Fruit fly (Drosophila melanogaster) whole organism, prepupa: Measurements from ENCODE around the gene CkIIbeta.
A peak's percentile ranks its signal among the peaks of the same experiment; 100 is the strongest.
"Not testable (repeated sequence)": the region's sequence is repeated elsewhere in the genome, so short reads cannot be mapped to it uniquely, and the experiment has no call there.

Experiments
- CG11294 ChIP-seq: fragments of 200-800 bp; sonication (Bioruptor generic); IDR thresholded peaks from 2 replicates; pipeline ENCODE4 v1.3.6; 2022; ENCODE audit warnings: missing biosample characterization, missing genetic modification characterization
- CG11762 ChIP-seq: fragments of 200-800 bp; sonication (Bioruptor generic); optimal IDR thresholded peaks from 3 replicates; lab custom pipeline; 2016; ENCODE audit warnings: missing biosample characterization, missing genetic modification characterization; ENCODE audit not compliant: insufficient read depth
- CG11902 ChIP-seq: fragments of 200-800 bp; sonication (Bioruptor generic); optimal IDR thresholded peaks from 3 replicates; lab custom pipeline; 2016; ENCODE audit warnings: missing biosample characterization, missing genetic modification characterization
- CG1621 ChIP-seq: fragments of 200-800 bp; sonication (Bioruptor generic); optimal IDR thresholded peaks from 3 replicates; lab custom pipeline; 2018; ENCODE audit warnings: missing biosample characterization, mild to moderate bottlenecking, missing genetic modification characterization
- CG16779 ChIP-seq: fragments of 200-800 bp; sonication (Bioruptor generic); optimal IDR thresholded peaks from 3 replicates; lab custom pipeline; 2017; ENCODE audit warnings: missing biosample characterization, mild to moderate bottlenecking, missing genetic modification characterization
- CG3032 ChIP-seq: fragments of 200-800 bp; optimal IDR thresholded peaks from 2 replicates; lab custom pipeline; 2019; ENCODE audit warnings: missing biosample characterization, mild to moderate bottlenecking, missing genetic modification characterization, moderate library complexity
- CG31627 ChIP-seq: fragments of 200-800 bp; sonication (Bioruptor generic); optimal IDR thresholded peaks from 3 replicates; lab custom pipeline; 2016; ENCODE audit warnings: missing biosample characterization, missing genetic modification characterization
- CG32006 ChIP-seq: fragments of 200-800 bp; sonication (Bioruptor generic); optimal IDR thresholded peaks from 3 replicates; lab custom pipeline; 2017; ENCODE audit warnings: missing biosample characterization, mild to moderate bottlenecking, missing genetic modification characterization
- CG34406 ChIP-seq: fragments of 200-800 bp; sonication (Bioruptor generic); optimal IDR thresholded peaks from 3 replicates; lab custom pipeline; 2016; ENCODE audit warnings: missing biosample characterization, missing genetic modification characterization
- CG3919 ChIP-seq: fragments of 200-800 bp; sonication (Bioruptor generic); optimal IDR thresholded peaks from 3 replicates; lab custom pipeline; 2016; ENCODE audit warnings: missing biosample characterization, missing genetic modification characterization
- CG4318 ChIP-seq: fragments of 200-800 bp; sonication (Bioruptor generic); optimal IDR thresholded peaks from 3 replicates; lab custom pipeline; 2017; ENCODE audit warnings: missing biosample characterization, mild to moderate bottlenecking, missing genetic modification characterization
- CG6808 ChIP-seq: fragments of 200-800 bp; sonication (Bioruptor generic); optimal IDR thresholded peaks from 3 replicates; lab custom pipeline; 2017; ENCODE audit warnings: missing biosample characterization, missing genetic modification characterization, mild to moderate bottlenecking, moderate library complexity, missing genetic modification reagents
- CG6854 ChIP-seq: fragments of 200-800 bp; sonication (Bioruptor generic); optimal IDR thresholded peaks from 2 replicates; lab custom pipeline; 2017; ENCODE audit warnings: missing biosample characterization, mild to moderate bottlenecking, missing genetic modification characterization
- CG7368 ChIP-seq: fragments of 200-800 bp; sonication (Bioruptor generic); optimal IDR thresholded peaks from 3 replicates; lab custom pipeline; 2016; ENCODE audit warnings: missing biosample characterization, missing genetic modification characterization
- CG9139 ChIP-seq: fragments of 200-800 bp; sonication (Bioruptor generic); optimal IDR thresholded peaks from 3 replicates; lab custom pipeline; 2017; ENCODE audit warnings: missing biosample characterization, mild to moderate bottlenecking, missing genetic modification characterization
- Eip75B ChIP-seq: fragments of 200-800 bp; sonication (Bioruptor generic); optimal IDR thresholded peaks from 3 replicates; lab custom pipeline; 2016; ENCODE audit warnings: missing biosample characterization, missing genetic modification characterization
- Ets21C ChIP-seq: fragments of 200-800 bp; sonication (Bioruptor generic); optimal IDR thresholded peaks from 3 replicates; lab custom pipeline; 2016; ENCODE audit warnings: missing biosample characterization, missing genetic modification characterization
- Hr38 ChIP-seq: sonication (Bioruptor generic); optimal IDR thresholded peaks from 2 replicates; lab custom pipeline; 2016; ENCODE audit warnings: missing biosample characterization, missing genetic modification characterization
- Hr39 ChIP-seq: fragments of 200-800 bp; sonication (Bioruptor generic); optimal IDR thresholded peaks from 2 replicates; lab custom pipeline; 2016; ENCODE audit warnings: missing biosample characterization, missing genetic modification characterization
- Smox ChIP-seq: fragments of 200-800 bp; sonication (Bioruptor generic); optimal IDR thresholded peaks from 3 replicates; lab custom pipeline; 2016; ENCODE audit warnings: missing biosample characterization, missing genetic modification characterization
- Sox14 ChIP-seq: fragments of 200-800 bp; sonication (Bioruptor generic); optimal IDR thresholded peaks from 3 replicates; lab custom pipeline; 2016; ENCODE audit warnings: missing biosample characterization, missing genetic modification characterization
- Sox15 ChIP-seq: fragments of 200-800 bp; sonication (Bioruptor generic); optimal IDR thresholded peaks from 3 replicates; lab custom pipeline; 2016; ENCODE audit warnings: missing biosample characterization, missing genetic modification characterization
- cyc ChIP-seq: fragments of 200-800 bp; sonication (Bioruptor generic); optimal IDR thresholded peaks from 3 replicates; lab custom pipeline; 2016; ENCODE audit warnings: missing biosample characterization, missing genetic modification characterization
- eg ChIP-seq: fragments of 200-800 bp; sonication (Bioruptor generic); IDR thresholded peaks from 3 replicates; pipeline ENCODE4 v1.3.6; 2022; ENCODE audit warnings: missing biosample characterization, missing genetic modification characterization
- fd59A ChIP-seq: fragments of 200-800 bp; sonication (Bioruptor generic); optimal IDR thresholded peaks from 2 replicates; lab custom pipeline; 2017; ENCODE audit warnings: missing biosample characterization, mild to moderate bottlenecking, missing genetic modification characterization, missing genetic modification reagents
- lz ChIP-seq: fragments of 200-800 bp; sonication (Bioruptor generic); optimal IDR thresholded peaks from 3 replicates; lab custom pipeline; 2016; ENCODE audit warnings: missing biosample characterization, missing genetic modification characterization
- pdm3 ChIP-seq: fragments of 200-800 bp; sonication (Bioruptor generic); optimal IDR thresholded peaks from 3 replicates; lab custom pipeline; 2016; ENCODE audit warnings: missing biosample characterization, missing genetic modification characterization
- salr ChIP-seq, 2 experiments: fragments of 200-800 bp; sonication (Bioruptor generic); optimal IDR thresholded peaks; 3 replicates each; lab custom pipeline; 2016 to 2018; ENCODE audit warnings: missing biosample characterization in 2 of 2, missing genetic modification characterization in 2 of 2, mild to moderate bottlenecking in 1 of 2
- spab ChIP-seq: fragments of 200-800 bp; sonication (Bioruptor generic); optimal IDR thresholded peaks from 2 replicates; lab custom pipeline; 2017; ENCODE audit warnings: missing biosample characterization, mild to moderate bottlenecking, missing genetic modification characterization, missing genetic modification reagents
- ss ChIP-seq, 2 experiments: fragments of 200-800 bp; sonication (Bioruptor generic); optimal IDR thresholded peaks; 2 replicates in 1 of 2; 3 replicates in 1 of 2; lab custom pipeline; 2017 to 2018; ENCODE audit warnings: mild to moderate bottlenecking in 2 of 2, missing biosample characterization in 2 of 2, missing genetic modification characterization in 2 of 2, moderate library complexity in 1 of 2
- svp ChIP-seq: fragments of 200-800 bp; sonication (Bioruptor generic); peaks from one replicate; lab custom pipeline; 2016; ENCODE audit warnings: missing biosample characterization, missing genetic modification characterization

Gene CkIIbeta

dm6 chrX:11792415-11793328 lies at the start of gene CkIIbeta (continued):
- TF ChIP-seq spab (GFP tag; lab: Kevin White, UChicago), result no peak
- TF ChIP-seq CG32006 (GFP tag; lab: Kevin White, UChicago), result no peak
- TF ChIP-seq CG31627 (GFP tag; lab: Kevin White, UChicago), result peak; percentile 37
- TF ChIP-seq CG9139 (GFP tag; lab: Kevin White, UChicago), result peak; percentile 38
- no peak for TF ChIP-seq CG1621 (tag; lab: Kevin White, UChicago)
- TF ChIP-seq CG11294 (GFP tag; lab: Robert Waterston, UW), result no peak
- peak; percentile 31 for TF ChIP-seq CG16779 (tag; lab: Kevin White, UChicago)
- TF ChIP-seq CG7368, result no peak
- TF ChIP-seq CG11902 (GFP tag; lab: Kevin White, UChicago), result no peak
- no peak for TF ChIP-seq pdm3

- TF ChIP-seq Ets21C, Hr38, CG34406 (GFP tag; lab: Kevin White, UChicago): not testable (repeated sequence)
Measured at dm6 chrX:11753973-11754372, 38.4 kb upstream of the CkIIbeta start, which contains the start of gene m. Gene m, plus strand, starts transcription at chrX:11754273.

DNA sequence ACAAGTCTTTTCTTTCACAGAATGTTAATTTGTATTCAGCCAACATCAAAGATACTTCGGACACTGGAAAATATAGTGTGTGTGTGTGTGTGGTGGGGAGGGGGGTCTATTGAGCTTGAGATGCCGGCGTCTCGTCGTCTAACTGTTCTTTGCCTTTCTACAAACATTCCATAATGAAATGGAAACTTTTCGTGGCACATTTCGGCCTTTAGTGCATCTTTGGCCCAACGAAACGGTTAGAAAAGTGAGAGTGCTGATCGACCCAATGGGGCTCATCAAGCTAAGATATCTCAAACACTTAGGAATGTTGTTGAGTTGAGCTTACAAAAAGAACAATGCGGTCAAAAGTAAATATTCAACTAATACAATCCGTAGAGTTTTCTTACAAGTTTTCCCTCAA lies 35.4 kb upstream of the CkIIbeta start:
- no peak for TF ChIP-seq spab (GFP tag; lab: Kevin White, UChicago)
- no peak for TF ChIP-seq CG4318
- no peak for TF ChIP-seq fd59A (GFP tag; lab: Kevin White, UChicago)
- TF ChIP-seq CG11294 (GFP tag; lab: Robert Waterston, UW), result no peak
- TF ChIP-seq lz, result no peak
- no peak for TF ChIP-seq CG6808
- no peak for TF ChIP-seq Sox15 (GFP tag; lab: Kevin White, UChicago)
- TF ChIP-seq eg (GFP tag; lab: Robert Waterston, UW), result no peak
- no peak for TF ChIP-seq CG3032 (tag; lab: Kevin White, UChicago)
- no peak for TF ChIP-seq CG31627 (GFP tag; lab: Kevin White, UChicago)
- no peak for TF ChIP-seq svp
- no peak for TF ChIP-seq CG11762 (GFP tag; lab: Kevin White, UChicago)
- TF ChIP-seq CG3919 (GFP tag; lab: Kevin White, UChicago), result no peak

- TF ChIP-seq cyc (GFP tag; lab: Kevin White, UChicago), result no peak
- TF ChIP-seq spab (GFP tag; lab: Kevin White, UChicago), result no peak
- no peak for TF ChIP-seq CG6808
- no peak for TF ChIP-seq Hr39 (GFP tag; lab: Kevin White, UChicago)
- TF ChIP-seq CG1621 (tag; lab: Kevin White, UChicago), result no peak
- no peak for TF ChIP-seq CG11294 (GFP tag; lab: Robert Waterston, UW)
- no peak for TF ChIP-seq salr (GFP tag; optimal IDR thresholded peaks at IDR 0.05; lab: Kevin White, UChicago)
- TF ChIP-seq CG3032 (tag; lab: Kevin White, UChicago), result no peak
- no peak for TF ChIP-seq CG32006 (GFP tag; lab: Kevin White, UChicago)
- TF ChIP-seq ss (GFP tag; optimal IDR thresholded peaks at IDR 0.05; lab: Kevin White, UChicago), result no peak
- no peak for TF ChIP-seq Smox (GFP tag; lab: Kevin White, UChicago)
- no peak for TF ChIP-seq Hr38 (GFP tag; lab: Kevin White, UChicago)
- no peak for TF ChIP-seq CG31627 (GFP tag; lab: Kevin White, UChicago)
- no peak for TF ChIP-seq Eip75B (GFP tag; lab: Kevin White, UChicago)
- TF ChIP-seq CG6854, result no peak
- no peak for TF ChIP-seq CG11762 (GFP tag; lab: Kevin White, UChicago)
- no peak for TF ChIP-seq Sox14 (GFP tag; lab: Kevin White, UChicago)
- no peak for TF ChIP-seq fd59A (GFP tag; lab: Kevin White, UChicago)
Measured at dm6 chrX:11764540-11765136, 27.7 kb upstream of the CkIIbeta start, which contains the start of gene CG9360. Gene CG9360, minus strand, starts transcription at chrX:11764590.
